Worm (Caenorhabditis elegans) whole organism, L3 larva: ENCODE results near the gene sdz-37.

Experiments
- R02D3.7 ChIP-seq: fragments of 150-350 bp; optimal IDR thresholded peaks from 2 replicates; lab custom pipeline; 2014; ENCODE audit warnings: missing biosample characterization, missing genetic modification characterization
- ZK546.5 ChIP-seq: sonication (generic microtip); optimal IDR thresholded peaks from 2 replicates; lab custom pipeline; 2017; ENCODE audit warnings: missing biosample characterization, missing genetic modification characterization
- aly-2 ChIP-seq: fragments of 150-350 bp; optimal IDR thresholded peaks from 2 replicates; lab custom pipeline; 2014; ENCODE audit warnings: missing biosample characterization, missing genetic modification characterization
- ceh-16 ChIP-seq: sonication (generic microtip); optimal IDR thresholded peaks from 2 replicates; lab custom pipeline; 2017; ENCODE audit warnings: missing biosample characterization, missing genetic modification characterization
- ceh-28 ChIP-seq: fragments of 150-350 bp; optimal IDR thresholded peaks from 2 replicates; lab custom pipeline; 2014; ENCODE audit warnings: missing biosample characterization, missing genetic modification reagents, missing genetic modification characterization
- ceh-82 ChIP-seq: fragments of 150-350 bp; optimal IDR thresholded peaks from 2 replicates; lab custom pipeline; 2014; ENCODE audit warnings: missing biosample characterization, missing genetic modification characterization
- ceh-9 ChIP-seq: sonication (generic microtip); optimal IDR thresholded peaks from 2 replicates; lab custom pipeline; 2018; ENCODE audit warnings: missing biosample characterization, missing genetic modification characterization
- egl-27 ChIP-seq: sonication (generic microtip); optimal IDR thresholded peaks from 4 replicates; lab custom pipeline; 2017; ENCODE audit warnings: missing biosample characterization, missing genetic modification reagents, missing genetic modification characterization
- egl-5 ChIP-seq: fragments of 150-350 bp; optimal IDR thresholded peaks from 2 replicates; lab custom pipeline; 2017; ENCODE audit warnings: missing biosample characterization, missing genetic modification reagents, missing genetic modification characterization, inconsistent platforms
- elt-1 ChIP-seq: fragments of 150-350 bp; optimal IDR thresholded peaks from 2 replicates; lab custom pipeline; 2014; ENCODE audit warnings: missing biosample characterization, missing genetic modification characterization
- elt-2 ChIP-seq: sonication (generic microtip); optimal IDR thresholded peaks from 2 replicates; lab custom pipeline; 2016; ENCODE audit warnings: missing genetic modification reagents, mild to moderate bottlenecking, missing genetic modification characterization, missing compliant biosample characterization
- elt-3 ChIP-seq, 3 experiments: fragments of 150-350 bp in 1 of 3; sonication (generic microtip) in 2 of 3; optimal IDR thresholded peaks; 2 replicates in 2 of 3; 4 replicates in 1 of 3; lab custom pipeline; 2014 to 2017; ENCODE audit warnings: missing biosample characterization in 3 of 3, missing genetic modification characterization in 3 of 3
- eor-1 ChIP-seq, 2 experiments: fragments of 150-350 bp; optimal IDR thresholded peaks; 2 replicates each; lab custom pipeline; 2014 to 2018; ENCODE audit warnings: missing biosample characterization in 2 of 2, missing genetic modification characterization in 2 of 2
- fkh-10 ChIP-seq: sonication (generic microtip); optimal IDR thresholded peaks from 2 replicates; lab custom pipeline; 2017; ENCODE audit warnings: missing biosample characterization, missing genetic modification reagents, missing genetic modification characterization
- fkh-2 ChIP-seq: fragments of 150-350 bp; optimal IDR thresholded peaks from 2 replicates; lab custom pipeline; 2014; ENCODE audit warnings: missing biosample characterization, missing genetic modification reagents, missing genetic modification characterization
- fos-1 ChIP-seq: fragments of 150-350 bp; optimal IDR thresholded peaks from 2 replicates; lab custom pipeline; 2014; ENCODE audit warnings: missing biosample characterization, missing genetic modification characterization
- jun-1 ChIP-seq: fragments of 150-350 bp; optimal IDR thresholded peaks from 2 replicates; lab custom pipeline; 2014; ENCODE audit warnings: missing biosample characterization, missing genetic modification reagents, missing genetic modification characterization
- mdl-1 ChIP-seq: fragments of 150-350 bp; optimal IDR thresholded peaks from 2 replicates; lab custom pipeline; 2014; ENCODE audit warnings: missing biosample characterization, missing genetic modification characterization
- mml-1 ChIP-seq: fragments of 150-350 bp; sonication (generic microtip); optimal IDR thresholded peaks from 3 replicates; lab custom pipeline; 2014; ENCODE audit warnings: missing biosample characterization, missing genetic modification characterization
- nfya-1 ChIP-seq: sonication (generic microtip); optimal IDR thresholded peaks from 2 replicates; lab custom pipeline; 2017; ENCODE audit warnings: missing genetic modification characterization, mild to moderate bottlenecking, missing compliant biosample characterization, antibody characterized with exemption, moderate library complexity; ENCODE audit not compliant: insufficient read depth
- nhr-11 ChIP-seq: fragments of 150-350 bp; optimal IDR thresholded peaks from 2 replicates; lab custom pipeline; 2014; ENCODE audit warnings: missing biosample characterization, missing genetic modification characterization
- nhr-237 ChIP-seq: fragments of 150-350 bp; optimal IDR thresholded peaks from 2 replicates; lab custom pipeline; 2014; ENCODE audit warnings: missing biosample characterization, missing genetic modification characterization
- nhr-25 ChIP-seq: sonication (generic microtip); optimal IDR thresholded peaks from 2 replicates; lab custom pipeline; 2017; ENCODE audit warnings: missing biosample characterization, missing genetic modification characterization
- nhr-28 ChIP-seq: fragments of 150-350 bp; optimal IDR thresholded peaks from 2 replicates; lab custom pipeline; 2014; ENCODE audit warnings: missing biosample characterization, missing genetic modification characterization
- nhr-76 ChIP-seq: fragments of 150-350 bp; sonication (generic microtip); optimal IDR thresholded peaks from 5 replicates; lab custom pipeline; 2014; ENCODE audit warnings: missing biosample characterization, missing genetic modification characterization
- nhr-77 ChIP-seq: fragments of 150-350 bp; optimal IDR thresholded peaks from 2 replicates; lab custom pipeline; 2014; ENCODE audit warnings: missing biosample characterization, missing genetic modification characterization
- pha-4 ChIP-seq: fragments of 150-350 bp; optimal IDR thresholded peaks from 2 replicates; lab custom pipeline; 2014; ENCODE audit warnings: missing biosample characterization, missing genetic modification reagents, missing genetic modification characterization
- pqm-1 ChIP-seq: fragments of 150-350 bp; optimal IDR thresholded peaks from 2 replicates; lab custom pipeline; 2017; ENCODE audit warnings: missing biosample characterization, missing genetic modification characterization, inconsistent platforms
- sea-2 ChIP-seq: fragments of 150-350 bp; sonication (generic microtip); optimal IDR thresholded peaks from 4 replicates; lab custom pipeline; 2014; ENCODE audit warnings: missing biosample characterization, missing genetic modification reagents, missing genetic modification characterization
- skn-1 ChIP-seq: fragments of 150-350 bp; optimal IDR thresholded peaks from 2 replicates; lab custom pipeline; 2014; ENCODE audit warnings: missing biosample characterization, missing genetic modification characterization
- tbx-2 ChIP-seq: sonication (generic microtip); optimal IDR thresholded peaks from 2 replicates; lab custom pipeline; 2016; ENCODE audit warnings: mild to moderate bottlenecking, missing genetic modification characterization, missing compliant biosample characterization
- unc-39 ChIP-seq: sonication (generic microtip); optimal IDR thresholded peaks from 4 replicates; lab custom pipeline; 2017; ENCODE audit warnings: missing biosample characterization, missing genetic modification characterization
- unc-62 ChIP-seq: fragments of 150-350 bp; sonication (generic microtip); optimal IDR thresholded peaks from 4 replicates; lab custom pipeline; 2014; ENCODE audit warnings: missing biosample characterization, missing genetic modification reagents, missing genetic modification characterization
- zag-1 ChIP-seq: fragments of 150-350 bp; optimal IDR thresholded peaks from 2 replicates; lab custom pipeline; 2014; ENCODE audit warnings: missing biosample characterization, missing genetic modification characterization
- ztf-11 ChIP-seq: fragments of 150-350 bp; optimal IDR thresholded peaks from 2 replicates; lab custom pipeline; 2014; ENCODE audit warnings: missing biosample characterization, missing genetic modification characterization
- ztf-4 ChIP-seq: fragments of 150-350 bp; optimal IDR thresholded peaks from 2 replicates; lab custom pipeline; 2014; ENCODE audit warnings: missing biosample characterization, missing genetic modification characterization

sdz-37 gene

ce11 chrII:10479348-10479747 lies 14.7 kb downstream of the sdz-37 start, which contains the start of gene clec-59:
TSS of gene clec-59 (minus strand) at chrII:10479448.
- TF ChIP-seq unc-62 (GFP tag; lab: Kevin White, UChicago) (no peak), aly-2 (no peak), mml-1 (tag; lab: Kevin White, UChicago) (no peak), egl-5 (no peak), ceh-9 (tag; lab: Kevin White, UChicago) (no peak), elt-3 (tag; optimal IDR thresholded peaks at IDR 0.05; lab: Kevin White, UChicago) (no peak), fkh-2 (tag; lab: Kevin White, UChicago) (no peak), ztf-11 (tag; lab: Kevin White, UChicago) (no peak), nhr-28 (tag; lab: Kevin White, UChicago) (no peak), fkh-10 (GFP tag; lab: Kevin White, UChicago) (no peak), nhr-237 (tag; lab: Kevin White, UChicago) (no peak), ceh-28 (no peak), ztf-4 (no peak)

- TF ChIP-seq ceh-28 (no peak), R02D3.7 (no peak), unc-62 (GFP tag; lab: Kevin White, UChicago) (no peak), pha-4 (tag; lab: Kevin White, UChicago) (no peak), nhr-25 (no peak), egl-27 (tag; lab: Kevin White, UChicago) (no peak), ceh-16 (no peak), nhr-11 (tag; lab: Kevin White, UChicago) (no peak), ceh-82 (tag; lab: Kevin White, UChicago) (no peak), ztf-11 (tag; lab: Kevin White, UChicago) (no peak), sea-2 (GFP tag; lab: Kevin White, UChicago) (no peak), eor-1 (tag; optimal IDR thresholded peaks at IDR 0.05; lab: Kevin White, UChicago) (no peak), nhr-28 (tag; lab: Kevin White, UChicago) (no peak)
Measured at ce11 chrII:10480043-10480442, 15.4 kb downstream of the sdz-37 start.

ce11 chrII:10481824-10482556 lies 17.3 kb downstream of the sdz-37 start, which contains the start of the genes clec-60 and ZK666.11:
TSS of gene clec-60 (minus strand) at chrII:10481874.
TSS of gene ZK666.11 (plus strand) at chrII:10482522.
- TF ChIP-seq unc-39 (no peak), elt-2 (tag; lab: Kevin White, UChicago) (peak; percentile 57), ZK546.5 (tag; lab: Kevin White, UChicago) (no peak), nhr-76 (tag; lab: Kevin White, UChicago) (no peak), fkh-10 (GFP tag; lab: Kevin White, UChicago) (no peak), pqm-1 (tag; lab: Kevin White, UChicago) (peak; percentile 36), jun-1 (tag; lab: Kevin White, UChicago) (peak; percentile 7), ztf-4 (no peak)

ce11 chrII:10482899-10483298 lies 18.2 kb downstream of the sdz-37 start:
- no peak for TF ChIP-seq pha-4 (tag; lab: Kevin White, UChicago)
- no peak for TF ChIP-seq elt-1 (tag; lab: Kevin White, UChicago)
- TF ChIP-seq tbx-2 (tag; lab: Kevin White, UChicago): no peak
- TF ChIP-seq elt-2 (tag; lab: Kevin White, UChicago): peak; percentile 67
- no peak for TF ChIP-seq nhr-28 (tag; lab: Kevin White, UChicago)
- TF ChIP-seq ceh-9 (tag; lab: Kevin White, UChicago): no peak
- TF ChIP-seq nhr-77 (tag; lab: Kevin White, UChicago): no peak
- peak; percentile 48 for TF ChIP-seq pqm-1 (tag; lab: Kevin White, UChicago)
- TF ChIP-seq egl-27 (tag; lab: Kevin White, UChicago): no peak
- no peak for TF ChIP-seq fos-1 (tag; lab: Kevin White, UChicago)
- TF ChIP-seq, all 47 proteins: peak for 2

ce11 chrII:10483860-10484259 lies 19.2 kb downstream of the sdz-37 start:
- no peak for TF ChIP-seq jun-1 (tag; lab: Kevin White, UChicago)
- TF ChIP-seq fos-1 (tag; lab: Kevin White, UChicago): no peak
- TF ChIP-seq aly-2: no peak
- no peak for TF ChIP-seq skn-1 (tag; lab: Kevin White, UChicago)
- TF ChIP-seq nfya-1 (tag; lab: Kevin White, UChicago): no peak
- TF ChIP-seq ztf-4: no peak
- TF ChIP-seq mdl-1: no peak
- TF ChIP-seq zag-1 (tag; lab: Kevin White, UChicago): no peak
- TF ChIP-seq fkh-10 (GFP tag; lab: Kevin White, UChicago): no peak
- TF ChIP-seq nhr-76 (tag; lab: Kevin White, UChicago): no peak
